Fruit fly (Drosophila melanogaster) whole organism, wandering third instar larva: ENCODE data around the gene Hat1.

ENCODE experiments used
- Hr83 ChIP-seq: fragments of 200-300 bp; sonication (Bioruptor generic); optimal IDR thresholded peaks from 2 replicates; lab custom pipeline; 2016; ENCODE audit warnings: missing biosample characterization, mild to moderate bottlenecking, missing genetic modification characterization, moderate library complexity; ENCODE audit not compliant: poor library complexity, severe bottlenecking
- brk ChIP-seq: fragments of 200-800 bp; sonication (Bioruptor generic); optimal IDR thresholded peaks from 2 replicates; lab custom pipeline; 2016; ENCODE audit warnings: missing biosample characterization, mild to moderate bottlenecking, missing genetic modification characterization
- h ChIP-seq: fragments of 200-800 bp; sonication (Bioruptor generic); optimal IDR thresholded peaks from 3 replicates; lab custom pipeline; 2016; ENCODE audit warnings: missing biosample characterization, mild to moderate bottlenecking, missing genetic modification characterization
- lola ChIP-seq: fragments of >200 bp; optimal IDR thresholded peaks from 2 replicates; lab custom pipeline; 2017; ENCODE audit warnings: missing biosample characterization, missing genetic modification characterization
- psq ChIP-seq: fragments of 200-800 bp; sonication (Bioruptor generic); optimal IDR thresholded peaks from 3 replicates; lab custom pipeline; 2017; ENCODE audit warnings: missing biosample characterization, mild to moderate bottlenecking, missing genetic modification characterization, moderate library complexity

- no peak for TF ChIP-seq lola (GFP tag; lab: Kevin White, UChicago)
- TF ChIP-seq Hr83 (GFP tag; lab: Kevin White, UChicago) = no peak
- TF ChIP-seq psq (GFP tag; lab: Kevin White, UChicago) = no peak
- no peak for TF ChIP-seq brk
- no peak for TF ChIP-seq h (GFP tag; lab: Kevin White, UChicago)
Measured at dm6 chr3R:5821243-5821642, 32.1 kb upstream of the Hat1 start, which contains the start of gene Hpr1.
